Worm (Caenorhabditis elegans) whole organism, mixed stage, embryonic: Measurements from ENCODE around the gene luc-7L3.

Experiments
- bed-3 ChIP-seq: fragments of 200-800 bp; sonication (Bioruptor generic); optimal IDR thresholded peaks from 3 replicates; lab custom pipeline; 2018; ENCODE audit warnings: mild to moderate bottlenecking, missing genetic modification characterization, moderate library complexity, missing compliant biosample characterization
- blmp-1 ChIP-seq: fragments of 150-350 bp; optimal IDR thresholded peaks from 2 replicates; lab custom pipeline; 2014; ENCODE audit warnings: missing biosample characterization, missing genetic modification characterization
- ceh-39 ChIP-seq: fragments of 150-350 bp; optimal IDR thresholded peaks from 2 replicates; lab custom pipeline; 2014; ENCODE audit warnings: missing biosample characterization, missing genetic modification characterization
- ceh-43 ChIP-seq: fragments of 200-800 bp; sonication (Bioruptor generic); optimal IDR thresholded peaks from 2 replicates; lab custom pipeline; 2018; ENCODE audit warnings: mild to moderate bottlenecking, missing genetic modification characterization, moderate library complexity, missing compliant biosample characterization
- ceh-83 ChIP-seq: fragments of 200-800 bp; sonication (Bioruptor generic); optimal IDR thresholded peaks from 2 replicates; lab custom pipeline; 2018; ENCODE audit warnings: mild to moderate bottlenecking, missing genetic modification characterization, missing compliant biosample characterization
- ces-1 ChIP-seq: fragments of 150-350 bp; optimal IDR thresholded peaks from 2 replicates; lab custom pipeline; 2014; ENCODE audit warnings: missing biosample characterization, missing genetic modification reagents, missing genetic modification characterization
- drap-1 ChIP-seq: fragments of 200-800 bp; sonication (Bioruptor generic); optimal IDR thresholded peaks from 3 replicates; lab custom pipeline; 2018; ENCODE audit warnings: mild to moderate bottlenecking, missing genetic modification characterization, missing compliant biosample characterization
- elt-3 ChIP-seq: fragments of 150-350 bp; optimal IDR thresholded peaks from 2 replicates; lab custom pipeline; 2014; ENCODE audit warnings: missing biosample characterization, missing genetic modification characterization
- flh-1 ChIP-seq: fragments of 200-800 bp; sonication (Bioruptor generic); optimal IDR thresholded peaks from 2 replicates; lab custom pipeline; 2018; ENCODE audit warnings: mild to moderate bottlenecking, missing genetic modification characterization, moderate library complexity, missing compliant biosample characterization
- ham-2 ChIP-seq: fragments of 200-800 bp; sonication (Bioruptor generic); optimal IDR thresholded peaks from 2 replicates; lab custom pipeline; 2018; ENCODE audit warnings: mild to moderate bottlenecking, missing genetic modification characterization, missing compliant biosample characterization
- hlh-1 ChIP-seq: fragments of 150-350 bp; optimal IDR thresholded peaks from 2 replicates; lab custom pipeline; 2014; ENCODE audit warnings: missing biosample characterization, missing genetic modification reagents, missing genetic modification characterization
- lin-13 ChIP-seq: fragments of 150-350 bp; optimal IDR thresholded peaks from 2 replicates; lab custom pipeline; 2014; ENCODE audit warnings: missing biosample characterization, missing genetic modification characterization
- lin-32 ChIP-seq: fragments of 200-800 bp; sonication (Bioruptor generic); optimal IDR thresholded peaks from 2 replicates; lab custom pipeline; 2018; ENCODE audit warnings: mild to moderate bottlenecking, missing genetic modification characterization, missing compliant biosample characterization
- lsy-2 ChIP-seq: fragments of 150-350 bp; optimal IDR thresholded peaks from 2 replicates; lab custom pipeline; 2014; ENCODE audit warnings: missing biosample characterization, missing genetic modification characterization
- mep-1 ChIP-seq: fragments of 150-350 bp; optimal IDR thresholded peaks from 2 replicates; lab custom pipeline; 2017; ENCODE audit warnings: missing biosample characterization, missing genetic modification reagents, missing genetic modification characterization, inconsistent platforms
- mls-2 ChIP-seq: sonication (generic microtip); optimal IDR thresholded peaks from 2 replicates; lab custom pipeline; 2016; ENCODE audit warnings: mild to moderate bottlenecking, missing genetic modification characterization, moderate library complexity, missing compliant biosample characterization
- nhr-12 ChIP-seq: fragments of 150-350 bp; optimal IDR thresholded peaks from 2 replicates; lab custom pipeline; 2014; ENCODE audit warnings: missing biosample characterization, missing genetic modification characterization
- nhr-2 ChIP-seq: fragments of 150-350 bp; optimal IDR thresholded peaks from 2 replicates; lab custom pipeline; 2014; ENCODE audit warnings: missing biosample characterization, missing genetic modification characterization
- nhr-237 ChIP-seq: fragments of 150-350 bp; optimal IDR thresholded peaks from 2 replicates; lab custom pipeline; 2014; ENCODE audit warnings: missing biosample characterization, missing genetic modification characterization
- nhr-28 ChIP-seq: fragments of 150-350 bp; optimal IDR thresholded peaks from 2 replicates; lab custom pipeline; 2014; ENCODE audit warnings: missing biosample characterization, missing genetic modification characterization
- nhr-76 ChIP-seq: sonication (generic microtip); optimal IDR thresholded peaks from 2 replicates; lab custom pipeline; 2017; ENCODE audit warnings: missing biosample characterization, missing genetic modification characterization
- pha-4 ChIP-seq: fragments of 150-350 bp; optimal IDR thresholded peaks from 2 replicates; lab custom pipeline; 2018; ENCODE audit warnings: missing biosample characterization, missing genetic modification reagents, missing genetic modification characterization
- sem-2 ChIP-seq: fragments of 200-800 bp; sonication (Bioruptor generic); optimal IDR thresholded peaks from 2 replicates; lab custom pipeline; 2018; ENCODE audit warnings: mild to moderate bottlenecking, missing genetic modification characterization, missing compliant biosample characterization
- snpc-4 ChIP-seq: fragments of 150-350 bp; optimal IDR thresholded peaks from 2 replicates; lab custom pipeline; 2014; ENCODE audit warnings: missing biosample characterization, missing genetic modification characterization
- sptf-1 ChIP-seq: sonication (generic microtip); optimal IDR thresholded peaks from 2 replicates; lab custom pipeline; 2017; ENCODE audit warnings: mild to moderate bottlenecking, missing genetic modification characterization, moderate library complexity, missing compliant biosample characterization
- tbx-8 ChIP-seq: fragments of 200-800 bp; sonication (Bioruptor generic); optimal IDR thresholded peaks from 2 replicates; lab custom pipeline; 2018; ENCODE audit warnings: mild to moderate bottlenecking, missing genetic modification characterization, moderate library complexity, missing compliant biosample characterization
- unc-120 ChIP-seq: sonication (generic microtip); optimal IDR thresholded peaks from 2 replicates; lab custom pipeline; 2017; ENCODE audit warnings: missing genetic modification characterization, missing compliant biosample characterization; ENCODE audit not compliant: poor library complexity, severe bottlenecking
- unc-39 ChIP-seq: fragments of 150-350 bp; optimal IDR thresholded peaks from 2 replicates; lab custom pipeline; 2014; ENCODE audit warnings: missing biosample characterization, missing genetic modification characterization
- unc-62 ChIP-seq: fragments of 150-350 bp; optimal IDR thresholded peaks from 2 replicates; lab custom pipeline; 2014; ENCODE audit warnings: missing biosample characterization, missing genetic modification reagents, missing genetic modification characterization
- zip-8 ChIP-seq: fragments of 150-350 bp; optimal IDR thresholded peaks from 2 replicates; lab custom pipeline; 2014; ENCODE audit warnings: missing biosample characterization, missing genetic modification characterization

luc-7L3 gene

DNA sequence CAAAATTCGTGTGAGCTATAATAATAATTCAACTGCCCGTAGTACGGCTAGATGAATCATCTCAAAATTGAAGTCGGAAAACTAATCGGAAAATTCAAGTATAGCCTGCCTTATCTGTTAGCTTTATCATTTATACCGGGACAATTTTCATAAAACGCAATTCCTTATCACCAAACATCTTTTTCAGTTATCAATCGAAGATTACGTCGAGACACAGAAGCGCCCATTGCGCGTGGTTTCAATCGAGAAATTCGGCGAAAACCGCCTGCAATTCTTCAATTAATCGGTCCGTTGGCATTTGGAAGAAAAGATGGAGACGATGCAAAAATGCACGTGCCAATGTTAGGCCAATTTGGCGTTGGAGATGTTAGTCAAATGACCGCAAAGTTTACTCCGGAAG, 14.4 kb upstream of the luc-7L3 start:
- TF ChIP-seq ceh-83 (GFP tag; lab: Kevin White, UChicago) (no peak), unc-120 (tag; lab: Kevin White, UChicago) (no peak), unc-39 (tag; lab: Kevin White, UChicago) (no peak), nhr-28 (tag; lab: Kevin White, UChicago) (no peak), nhr-76 (no peak), ces-1 (no peak), snpc-4 (tag; lab: Kevin White, UChicago) (no peak), flh-1 (GFP tag; lab: Kevin White, UChicago) (no peak), pha-4 (tag; lab: Kevin White, UChicago) (no peak), elt-3 (tag; lab: Kevin White, UChicago) (no peak), nhr-2 (tag; lab: Kevin White, UChicago) (no peak), sem-2 (GFP tag; lab: Kevin White, UChicago) (no peak), ceh-39 (tag; lab: Kevin White, UChicago) (no peak), lsy-2 (tag; lab: Kevin White, UChicago) (no peak), bed-3 (GFP tag; lab: Kevin White, UChicago) (no peak), zip-8 (tag; lab: Kevin White, UChicago) (no peak), tbx-8 (GFP tag; lab: Kevin White, UChicago) (no peak), sptf-1 (tag; lab: Kevin White, UChicago) (no peak), unc-62 (GFP tag; lab: Kevin White, UChicago) (no peak), drap-1 (no peak)

DNA sequence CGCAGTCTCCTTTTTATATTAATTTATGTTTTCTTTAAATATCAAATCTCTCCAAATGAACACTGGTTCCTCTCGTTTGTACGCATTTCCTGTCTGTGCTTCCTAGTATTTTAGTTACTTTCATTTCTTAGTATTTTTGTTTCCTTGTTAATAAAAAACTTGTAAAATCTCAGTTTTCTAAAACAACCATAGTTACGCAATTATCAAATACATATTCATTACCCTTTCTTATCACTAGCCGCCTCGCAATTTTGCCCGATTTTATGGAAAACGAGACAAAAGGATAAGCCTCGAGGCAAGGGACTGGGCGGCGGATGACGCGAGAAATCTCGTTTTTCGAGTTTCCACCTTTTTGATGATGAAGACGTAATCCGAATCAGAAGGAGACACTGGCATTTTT, 13.4 kb upstream of the luc-7L3 start, which contains the start of gene C50D2.1:
TSS of gene C50D2.1 (plus strand) at position 301 of the 400 bp plus-strand sequence.
- TF ChIP-seq nhr-12 (tag; lab: Kevin White, UChicago): no peak
- no peak for TF ChIP-seq pha-4 (tag; lab: Kevin White, UChicago)
- TF ChIP-seq ceh-43 (GFP tag; lab: Kevin White, UChicago): no peak
- no peak for TF ChIP-seq ceh-39 (tag; lab: Kevin White, UChicago)
- TF ChIP-seq sptf-1 (tag; lab: Kevin White, UChicago): no peak
- no peak for TF ChIP-seq drap-1
- TF ChIP-seq ham-2 (GFP tag; lab: Kevin White, UChicago): no peak
- TF ChIP-seq unc-62 (GFP tag; lab: Kevin White, UChicago): no peak
- no peak for TF ChIP-seq nhr-237 (tag; lab: Kevin White, UChicago)
- no peak for TF ChIP-seq unc-39 (tag; lab: Kevin White, UChicago)
- TF ChIP-seq unc-120 (tag; lab: Kevin White, UChicago): no peak

DNA sequence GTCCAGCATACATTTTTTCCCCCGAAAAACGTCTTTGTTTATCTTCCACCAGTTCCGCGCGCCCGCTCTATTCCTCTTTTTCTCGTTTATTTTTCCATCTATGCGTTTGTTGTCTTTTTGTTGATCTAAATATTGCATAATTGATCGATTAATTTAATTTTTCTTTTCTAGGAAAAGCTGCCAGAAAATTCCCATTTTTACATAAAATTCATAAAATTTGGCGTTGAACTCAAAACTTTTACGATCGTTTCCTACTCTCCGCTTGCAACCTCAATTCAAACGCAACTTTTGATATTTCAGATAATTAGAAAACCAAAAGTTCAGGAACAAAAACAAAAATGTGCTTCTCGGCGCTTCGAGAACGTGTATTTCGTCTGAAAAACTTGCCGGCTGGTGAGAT, 11.0 kb upstream of the luc-7L3 start, which contains the start of gene C50D2.2:
TSS of gene C50D2.2 (plus strand) at position 301 of the 400 bp plus-strand sequence.
- TF ChIP-seq elt-3 (tag; lab: Kevin White, UChicago): no peak
- no peak for TF ChIP-seq lin-32 (GFP tag; lab: Kevin White, UChicago)
- no peak for TF ChIP-seq ceh-43 (GFP tag; lab: Kevin White, UChicago)
- no peak for TF ChIP-seq unc-39 (tag; lab: Kevin White, UChicago)
- TF ChIP-seq mep-1 (tag; lab: Kevin White, UChicago): no peak
- TF ChIP-seq nhr-2 (tag; lab: Kevin White, UChicago): no peak
- no peak for TF ChIP-seq nhr-12 (tag; lab: Kevin White, UChicago)
- TF ChIP-seq sptf-1 (tag; lab: Kevin White, UChicago): no peak
- no peak for TF ChIP-seq mls-2 (tag; lab: Kevin White, UChicago)
- no peak for TF ChIP-seq unc-120 (tag; lab: Kevin White, UChicago)
- no peak for TF ChIP-seq nhr-76
- no peak for TF ChIP-seq blmp-1 (tag; lab: Kevin White, UChicago)
- no peak for TF ChIP-seq pha-4 (tag; lab: Kevin White, UChicago)
- TF ChIP-seq zip-8 (tag; lab: Kevin White, UChicago): no peak
- no peak for TF ChIP-seq ham-2 (GFP tag; lab: Kevin White, UChicago)
- TF ChIP-seq hlh-1 (tag; lab: Kevin White, UChicago): no peak
- TF ChIP-seq ceh-83 (GFP tag; lab: Kevin White, UChicago): no peak
- no peak for TF ChIP-seq bed-3 (GFP tag; lab: Kevin White, UChicago)
- TF ChIP-seq ceh-39 (tag; lab: Kevin White, UChicago): no peak
- no peak for TF ChIP-seq lin-13 (tag; lab: Kevin White, UChicago)

- TF ChIP-seq zip-8 (tag; lab: Kevin White, UChicago): no peak
- TF ChIP-seq mls-2 (tag; lab: Kevin White, UChicago): peak; percentile 4
- peak; percentile 67 for TF ChIP-seq ces-1
Measured at ce11 chrII:107703-108102, 9.9 kb upstream of the luc-7L3 start.
